Fruit fly (Drosophila melanogaster): ENCODE results near the gene CG34367.

The CG34367 gene

DNA sequence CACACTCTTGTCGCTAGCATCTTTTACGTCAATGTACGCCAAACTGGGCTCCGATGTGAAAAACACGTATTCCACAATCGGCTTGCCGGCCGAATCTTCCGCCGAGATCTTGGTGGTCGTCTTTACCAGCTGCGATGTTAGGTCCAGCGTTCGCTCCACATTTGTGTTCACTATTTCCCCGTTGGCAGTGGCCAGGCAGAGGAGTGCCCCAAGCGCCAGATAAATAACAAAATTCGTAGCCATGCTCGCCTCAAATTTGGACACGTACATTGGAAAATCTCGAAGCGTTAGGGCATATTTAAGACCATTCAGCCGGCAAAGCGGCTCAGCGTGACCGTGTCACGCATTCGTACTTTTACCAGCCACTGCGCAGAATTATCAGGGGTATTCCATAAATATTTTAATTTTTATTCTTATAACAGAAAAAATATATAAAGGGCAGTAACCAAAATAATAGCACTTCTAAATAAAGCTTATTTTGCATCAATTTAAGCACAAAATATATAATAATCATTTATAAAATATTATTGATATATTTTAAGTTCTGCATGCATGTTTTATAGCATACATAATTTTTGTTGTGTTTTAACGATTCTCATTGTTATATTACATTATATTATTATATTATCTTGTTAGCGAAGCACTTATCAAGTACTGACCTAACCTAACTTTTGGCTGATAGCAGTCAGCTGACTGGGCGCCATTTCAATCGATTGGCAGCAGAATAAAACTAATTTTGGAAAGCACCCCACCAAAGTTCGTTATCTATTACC, 21.9 kb upstream of the CG34367 start, which contains the start of the genes CG33303 and dpr19:
Gene CG33303 (minus strand): TSS at position 294 of the 773 bp plus-strand sequence.
Gene dpr19 (plus strand): TSS at position 705 of the 773 bp plus-strand sequence.
- TF ChIP-seq wdn (GFP tag; IDR thresholded peaks at IDR 0.05), result no peak
- TF ChIP-seq dimm (GFP tag; IDR thresholded peaks at IDR 0.05), result no peak
- TF ChIP-seq Sox102F (GFP tag; optimal IDR thresholded peaks at IDR 0.05), result no peak
- peak; percentile 51 for TF ChIP-seq CG18764 (GFP tag; optimal IDR thresholded peaks at IDR 0.05)
- no peak for TF ChIP-seq dan (GFP tag; IDR thresholded peaks at IDR 0.05)
- no peak for TF ChIP-seq jing (GFP tag; optimal IDR thresholded peaks at IDR 0.05)
- peak; percentile 53 for TF ChIP-seq odd (GFP tag; optimal IDR thresholded peaks at IDR 0.05)
- TF ChIP-seq HLHmδ (GFP tag; optimal IDR thresholded peaks at IDR 0.05), result no peak
- TF ChIP-seq CG3726 (GFP tag; IDR thresholded peaks at IDR 0.05), result peak; percentile 51; the same call in 1 of the 3 replicates
- TF ChIP-seq CG7556 (GFP tag; optimal IDR thresholded peaks at IDR 0.05), result peak; percentile 80
- no peak for TF ChIP-seq tna (GFP tag; IDR thresholded peaks at IDR 0.05; ENCODE audit: partially characterized antibody)
- peak; percentile 71; the same call in 1 of the 3 replicates for TF ChIP-seq dysf (GFP tag; IDR thresholded peaks at IDR 0.05)
- TF ChIP-seq usp (GFP tag; optimal IDR thresholded peaks at IDR 0.05), result no peak
- TF ChIP-seq CG2712 (tag; optimal IDR thresholded peaks at IDR 0.05), result peak; percentile 92
- peak; percentile 95 for TF ChIP-seq bigmax (GFP tag; optimal IDR thresholded peaks at IDR 0.05)
- TF ChIP-seq gem (tag; optimal IDR thresholded peaks at IDR 0.05), result peak; percentile 92
- TF ChIP-seq CG3995 (GFP tag; optimal IDR thresholded peaks at IDR 0.05), result peak; percentile 48
- TF ChIP-seq CG43689 (GFP tag; IDR thresholded peaks at IDR 0.05), result no peak
- no peak for TF ChIP-seq CG6272 (GFP tag; IDR thresholded peaks at IDR 0.05)
- TF ChIP-seq Awh (GFP tag; IDR thresholded peaks at IDR 0.05), result peak; percentile 73
- no peak for TF ChIP-seq CG31365 (tag; optimal IDR thresholded peaks at IDR 0.05)
- no peak for TF ChIP-seq CG9609 (GFP tag; optimal IDR thresholded peaks at IDR 0.05)
- TF ChIP-seq exex (tag; optimal IDR thresholded peaks at IDR 0.05), result no peak
- no peak for TF ChIP-seq CG31388 (GFP tag; optimal IDR thresholded peaks at IDR 0.05)
- TF ChIP-seq Dp (GFP tag; optimal IDR thresholded peaks at IDR 0.05), result peak; percentile 30
- no peak for TF ChIP-seq CG3163 (GFP tag; optimal IDR thresholded peaks at IDR 0.05)
- TF ChIP-seq Ets97D (GFP tag; optimal IDR thresholded peaks at IDR 0.05), result no peak
- TF ChIP-seq Meics (GFP tag; optimal IDR thresholded peaks at IDR 0.05), result peak; percentile 80
- no peak for TF ChIP-seq CG8478 (optimal IDR thresholded peaks at IDR 0.05)
- TF ChIP-seq ind (GFP tag; optimal IDR thresholded peaks at IDR 0.05), result peak; percentile 43
- TF ChIP-seq Mad (GFP tag; optimal IDR thresholded peaks at IDR 0.05), result no peak
- no peak for TF ChIP-seq CG17568 (GFP tag; optimal IDR thresholded peaks at IDR 0.05)
- TF ChIP-seq Eip74EF (GFP tag; optimal IDR thresholded peaks at IDR 0.05), result peak in 1 of 2 experiments; percentile 79
- peak; percentile 73 for TF ChIP-seq CG7271 (tag; optimal IDR thresholded peaks at IDR 0.05)
- no peak; the same call in 1 of the 2 replicates for TF ChIP-seq ttk (GFP tag; IDR thresholded peaks at IDR 0.05)
- no peak for TF ChIP-seq peb (GFP tag; IDR thresholded peaks at IDR 0.05)
- 0 out of 2 replicates have a peak, but pooled peaks have one; percentile 33 for TF ChIP-seq ranshi (GFP tag; IDR thresholded peaks at IDR 0.05)
- TF ChIP-seq CG4282 (GFP tag; optimal IDR thresholded peaks at IDR 0.05), result no peak
- no peak for TF ChIP-seq gsb (GFP tag; IDR thresholded peaks at IDR 0.05)
- TF ChIP-seq CG18599 (GFP tag; optimal IDR thresholded peaks at IDR 0.05), result peak; percentile 62
- peak; percentile 48 for TF ChIP-seq HmgZ (tag; optimal IDR thresholded peaks at IDR 0.05)
- 0 out of 2 replicates have a peak, but pooled peaks have one; percentile 7 for TF ChIP-seq seq (GFP tag; IDR thresholded peaks at IDR 0.05)
- peak; percentile 54 for TF ChIP-seq az2 (GFP tag; optimal IDR thresholded peaks at IDR 0.05)
- peak; percentile 71 for TF ChIP-seq ATbp (GFP tag; optimal IDR thresholded peaks at IDR 0.05)
- no peak for TF ChIP-seq ab (GFP tag; optimal IDR thresholded peaks at IDR 0.05)
- no peak for TF ChIP-seq da (GFP tag; optimal IDR thresholded peaks at IDR 0.05)
- TF ChIP-seq fru (optimal IDR thresholded peaks at IDR 0.05), result no peak
- peak; percentile 70 for TF ChIP-seq Atf6 (GFP tag; IDR thresholded peaks at IDR 0.05)
- peak; percentile 74 for TF ChIP-seq CG17385 (GFP tag; optimal IDR thresholded peaks at IDR 0.05)
- TF ChIP-seq Adf1 (GFP tag; IDR thresholded peaks at IDR 0.05), result no peak
- TF ChIP-seq CG7786 (GFP tag; optimal IDR thresholded peaks at IDR 0.05), result no peak

Measured in whole organism, embryonic.